Worm (Caenorhabditis elegans): ENCODE results near the gene gbb-1.

The gbb-1 gene

DNA sequence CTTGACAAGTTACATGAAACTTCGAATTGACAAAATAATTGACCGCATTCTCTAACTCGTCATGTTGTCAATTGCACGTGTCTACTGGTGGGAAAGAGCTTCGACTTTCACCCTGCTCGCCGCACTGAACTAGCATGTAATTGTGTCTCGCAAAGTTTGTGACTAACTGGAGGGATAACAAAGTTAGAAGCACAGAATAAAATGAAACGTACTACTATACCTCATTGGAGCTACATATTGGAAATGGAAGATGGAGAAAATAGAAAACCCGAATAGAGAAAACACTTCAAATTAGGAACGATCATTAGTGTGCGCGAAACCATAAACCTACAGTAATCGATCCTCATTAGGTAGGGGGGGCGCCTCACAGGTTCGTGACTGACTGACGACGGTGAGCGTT lies 30.2 kb upstream of the gbb-1 start:
- peak; percentile 11 for TF ChIP-seq lin-14 (GFP tag; optimal IDR thresholded peaks at IDR 0.05)
- TF ChIP-seq snu-23 (GFP tag; optimal IDR thresholded peaks at IDR 0.05), result no peak

DNA sequence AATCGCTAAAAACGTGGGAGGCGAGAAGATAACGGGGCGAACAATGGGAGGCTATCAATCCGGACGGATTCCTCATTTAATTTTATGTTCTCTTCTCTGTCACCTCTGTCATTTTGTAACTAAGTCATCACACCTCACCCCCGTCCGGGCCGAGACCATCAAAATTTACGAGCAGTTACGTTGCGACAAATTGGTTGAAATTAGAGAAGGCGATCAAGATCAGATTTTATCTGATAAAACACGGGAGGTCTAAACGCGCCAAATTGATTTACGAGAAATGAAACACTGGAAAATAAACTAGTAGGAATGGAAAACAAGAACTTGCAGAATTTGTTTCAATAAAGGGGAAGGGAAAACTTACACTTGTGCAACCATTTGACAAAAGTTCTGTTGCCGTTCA lies 29.6 kb upstream of the gbb-1 start:
- TF ChIP-seq efl-1 (optimal IDR thresholded peaks at IDR 0.05) (no peak), efl-1 (GFP tag; optimal IDR thresholded peaks at IDR 0.05 in 1 of 2) (peak in 1 of 2 experiments; percentile 75), ets-5 (GFP tag; IDR thresholded peaks at IDR 0.05) (no peak), snu-23 (GFP tag; optimal IDR thresholded peaks at IDR 0.05) (no peak), unc-30 (tag; optimal IDR thresholded peaks at IDR 0.05) (no peak), efl-3 (GFP tag; optimal IDR thresholded peaks at IDR 0.05) (no peak), C16A3.4 (tag; optimal IDR thresholded peaks at IDR 0.05) (no peak), egl-27 (tag; optimal IDR thresholded peaks at IDR 0.05) (no peak), nhr-85 (tag) (peak; percentile 71)

DNA sequence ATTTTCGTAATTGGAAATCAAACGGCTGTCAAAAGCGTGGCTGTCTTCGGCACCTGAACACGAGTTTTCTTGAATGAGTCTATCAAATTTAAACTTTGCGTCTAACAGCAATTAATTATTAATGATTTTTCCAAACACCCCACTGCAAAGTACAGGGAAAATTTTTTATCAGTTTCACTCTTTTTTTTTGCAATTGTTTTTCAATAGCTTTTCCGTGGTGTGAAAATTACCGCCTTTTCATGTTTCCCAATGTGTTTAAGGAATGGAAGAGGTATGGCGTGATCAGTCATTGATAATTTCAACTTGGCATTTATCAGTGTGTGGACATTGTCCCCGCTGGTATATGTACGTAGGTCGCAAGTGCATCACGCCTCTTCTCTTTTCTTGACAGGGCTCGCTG lies 25.9 kb upstream of the gbb-1 start:
- TF ChIP-seq nhr-19 (GFP tag; conservative IDR thresholded peaks at IDR 0.05) (no peak), nhr-12 (tag; optimal IDR thresholded peaks at IDR 0.05) (no peak), efl-1 (optimal IDR thresholded peaks at IDR 0.05) (no peak), efl-1 (GFP tag; optimal IDR thresholded peaks at IDR 0.05 in 1 of 2) (no peak), elt-2 (tag; optimal IDR thresholded peaks at IDR 0.05) (peak; percentile 72), C04F5.9 (tag; optimal IDR thresholded peaks at IDR 0.05) (no peak), egl-13 (tag; optimal IDR thresholded peaks at IDR 0.05) (no peak), lin-35 (GFP tag; optimal IDR thresholded peaks at IDR 0.05) (peak in 1 of 2 experiments; percentile 20), pax-3 (tag; optimal IDR thresholded peaks at IDR 0.05) (no peak), alr-1 (tag; optimal IDR thresholded peaks at IDR 0.05; ENCODE audit: borderline replicate concordance) (no peak), tbx-2 (tag; optimal IDR thresholded peaks at IDR 0.05) (no peak), snpc-4 (tag; optimal IDR thresholded peaks at IDR 0.05) (no peak)

DNA sequence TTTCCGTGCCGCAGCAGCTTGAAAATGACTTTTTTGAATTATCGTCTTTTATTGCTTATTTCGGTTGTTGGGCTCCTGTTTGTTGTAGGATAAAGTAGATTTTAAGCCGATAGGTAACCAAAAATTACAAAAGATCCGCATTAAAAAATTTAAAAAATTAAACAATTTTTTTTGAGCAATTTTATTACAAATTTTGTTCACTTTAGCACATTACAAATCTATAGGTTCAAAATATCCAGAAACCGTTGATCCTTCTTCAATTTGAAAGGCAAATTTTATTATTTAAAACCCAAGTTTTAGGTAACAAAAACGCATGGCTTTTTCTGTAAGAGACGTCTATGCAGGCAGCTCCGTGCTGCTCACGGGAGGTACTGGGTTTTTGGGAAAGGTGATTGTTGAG lies 24.7 kb upstream of the gbb-1 start, which contains the start of gene fard-1:
Gene fard-1, plus strand, starts transcription at position 301 of the 400 bp plus-strand sequence.
- TF ChIP-seq nhr-28 (tag; optimal IDR thresholded peaks at IDR 0.05), result no peak
- no peak for TF ChIP-seq unc-86 (tag; optimal IDR thresholded peaks at IDR 0.05)
- no peak for TF ChIP-seq efl-1 (optimal IDR thresholded peaks at IDR 0.05)
- peak in 1 of 2 experiments; percentile 26 for TF ChIP-seq efl-1 (GFP tag; optimal IDR thresholded peaks at IDR 0.05 in 1 of 2)
- TF ChIP-seq isw-1 (GFP tag; IDR thresholded peaks at IDR 0.05), result no peak
- no peak for TF ChIP-seq hlh-4 (tag; optimal IDR thresholded peaks at IDR 0.05)

DNA sequence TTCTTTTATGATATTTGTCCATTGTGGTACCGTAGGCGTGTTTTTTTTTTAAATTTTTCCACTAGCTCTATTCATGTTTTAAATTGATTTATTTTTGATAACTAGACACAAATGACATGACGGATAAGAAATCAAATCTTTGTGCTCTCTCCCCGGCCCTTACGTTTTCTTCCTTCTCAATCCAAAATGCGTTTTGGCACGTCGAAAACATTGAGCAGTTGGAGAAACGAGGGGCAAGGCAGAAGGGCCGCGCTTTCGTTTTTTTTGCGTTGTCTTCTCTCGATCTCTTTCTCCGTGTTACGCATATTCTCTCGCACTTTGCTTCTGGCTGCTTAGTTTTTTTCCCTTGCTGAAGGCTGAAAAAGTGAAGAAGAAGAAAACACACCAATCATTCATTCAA lies 18.6 kb upstream of the gbb-1 start:
- no peak for TF ChIP-seq mab-9 (GFP tag; IDR thresholded peaks at IDR 0.05)
- TF ChIP-seq F16B12.6 (tag; optimal IDR thresholded peaks at IDR 0.05), result no peak
- peak in 1 of 3 experiments; percentile 36 for TF ChIP-seq ceh-82 (tag; optimal IDR thresholded peaks at IDR 0.05)
- peak; percentile 37 for TF ChIP-seq ces-1 (GFP tag; optimal IDR thresholded peaks at IDR 0.05)
- TF ChIP-seq lin-14 (GFP tag; optimal IDR thresholded peaks at IDR 0.05), result peak; percentile 66
- no peak for TF ChIP-seq mdl-1 (tag; optimal IDR thresholded peaks at IDR 0.05)
- TF ChIP-seq nhr-47 (tag; optimal IDR thresholded peaks at IDR 0.05), result peak; percentile 4
- no peak for TF ChIP-seq lin-13 (GFP tag; optimal IDR thresholded peaks at IDR 0.05)
- no peak for TF ChIP-seq mep-1 (tag; optimal IDR thresholded peaks at IDR 0.05)
- TF ChIP-seq pag-3 (tag; optimal IDR thresholded peaks at IDR 0.05; ENCODE audit: borderline replicate concordance, insufficient read depth), result peak; percentile 7
- no peak for TF ChIP-seq fkh-4 (tag; optimal IDR thresholded peaks at IDR 0.05; ENCODE audit: borderline replicate concordance)
- no peak for TF ChIP-seq lin-35 (GFP tag; optimal IDR thresholded peaks at IDR 0.05)
- TF ChIP-seq dsc-1 (tag; optimal IDR thresholded peaks at IDR 0.05), result peak; percentile 31
- TF ChIP-seq snu-23 (GFP tag; optimal IDR thresholded peaks at IDR 0.05), result peak; percentile 8
- TF ChIP-seq unc-30 (tag; optimal IDR thresholded peaks at IDR 0.05), result no peak

Data from whole organism, L1 larva.